In genomic region chrIII:8639188-8639795, ce11 we compare ENCODE assay signal across 6 worm cellular contexts.
TF ChIP-seq lines count a peak whose summit lies in the region.

fip-1 (plus strand) TSS chrIII:8639745.

TF ChIP-seq in whole organism, L1 larva, 84 proteins besides CTCF, POLR2A, EP300 and RAD21:
- TF ChIP-seq lin-35 (GFP tag; optimal IDR thresholded peaks at IDR 0.05; lab: Kevin White, UChicago) (peak in 1 of 2 experiments; percentile 29), snu-23 (GFP tag; optimal IDR thresholded peaks at IDR 0.05; lab: Kevin White, UChicago) (peak; percentile 0), skn-1 (tag; optimal IDR thresholded peaks at IDR 0.05; lab: Kevin White, UChicago) (no peak), efl-1 (optimal IDR thresholded peaks at IDR 0.05; lab: Kevin White, UChicago) (no peak), efl-1 (GFP tag; optimal IDR thresholded peaks at IDR 0.05 in 1 of 2; lab: Kevin White, UChicago) (peak in 1 of 2 experiments; percentile 87), nhr-71 (tag; optimal IDR thresholded peaks at IDR 0.05; lab: Kevin White, UChicago) (peak; percentile 22), swsn-7 (tag; optimal IDR thresholded peaks at IDR 0.05; lab: Kevin White, UChicago) (no peak)
TF ChIP-seq in whole organism, L1 larva: peak in this region for 4.

TF ChIP-seq in whole organism, L2 larva, 48 proteins besides CTCF, POLR2A, EP300 and RAD21:
- TF ChIP-seq sma-3 (GFP tag; optimal IDR thresholded peaks at IDR 0.05; lab: Kevin White, UChicago) (peak; percentile 44), fos-1 (tag; optimal IDR thresholded peaks at IDR 0.05; lab: Kevin White, UChicago) (peak; percentile 16), ztf-4 (tag; optimal IDR thresholded peaks at IDR 0.05; lab: Kevin White, UChicago) (no peak), nhr-6 (tag; optimal IDR thresholded peaks at IDR 0.05; lab: Kevin White, UChicago) (no peak), blmp-1 (tag; optimal IDR thresholded peaks at IDR 0.05; lab: Kevin White, UChicago; ENCODE audit: insufficient read depth) (no peak), skn-1 (tag; optimal IDR thresholded peaks at IDR 0.05; lab: Kevin White, UChicago) (no peak), nhr-77 (tag; optimal IDR thresholded peaks at IDR 0.05; lab: Kevin White, UChicago) (no peak)

TF ChIP-seq in whole organism, L3 larva, 47 proteins besides CTCF, POLR2A, EP300 and RAD21:
- TF ChIP-seq pqm-1 (tag; optimal IDR thresholded peaks at IDR 0.05; lab: Kevin White, UChicago) (peak; percentile 9), egl-5 (tag; optimal IDR thresholded peaks at IDR 0.05; lab: Kevin White, UChicago) (no peak), ama-1 (optimal IDR thresholded peaks at IDR 0.05; lab: Kevin White, UChicago) (no peak), nhr-43 (tag; optimal IDR thresholded peaks at IDR 0.05; lab: Kevin White, UChicago; ENCODE audit: poor library complexity, severe bottlenecking) (peak; percentile 9), elt-2 (tag; optimal IDR thresholded peaks at IDR 0.05; lab: Kevin White, UChicago) (peak; percentile 20)

TF ChIP-seq in whole organism, L4 larva, 104 proteins besides CTCF, POLR2A, EP300 and RAD21 (continues in another document):
- TF ChIP-seq dmd-8 (GFP tag; IDR thresholded peaks at IDR 0.05; lab: Robert Waterston, UW) (peak; percentile 91), madf-9 (GFP tag; conservative IDR thresholded peaks at IDR 0.05; lab: Robert Waterston, UW) (0 out of 2 replicates have a peak, but pooled peaks have one; percentile 57), lim-7 (GFP tag; IDR thresholded peaks at IDR 0.05; lab: Robert Waterston, UW) (peak; percentile 89), ceh-32 (tag; optimal IDR thresholded peaks at IDR 0.05; lab: Kevin White, UChicago; ENCODE audit: poor library complexity) (no peak), tra-1 (GFP tag; IDR thresholded peaks at IDR 0.05; lab: Robert Waterston, UW) (peak; percentile 70; the same call in 1 of the 2 replicates), hlh-30 (tag; optimal IDR thresholded peaks at IDR 0.05; lab: Kevin White, UChicago; ENCODE audit: insufficient read depth) (peak; percentile 41), daf-16 (GFP tag; optimal IDR thresholded peaks at IDR 0.05; lab: Kevin White, UChicago) (peak in 1 of 2 experiments; percentile 77), daf-16 (tag; optimal IDR thresholded peaks at IDR 0.05; lab: Kevin White, UChicago) (peak; percentile 57), nhr-48 (tag; optimal IDR thresholded peaks at IDR 0.05; lab: Kevin White, UChicago) (peak; percentile 20), lin-13 (GFP tag; optimal IDR thresholded peaks at IDR 0.05; lab: Kevin White, UChicago) (peak; percentile 16), F26F4.8 (GFP tag; conservative IDR thresholded peaks at IDR 0.05; lab: Robert Waterston, UW) (peak; percentile 84), lir-3 (tag; optimal IDR thresholded peaks at IDR 0.05; lab: Kevin White, UChicago) (peak; percentile 5), D1046.2 (GFP tag; IDR thresholded peaks at IDR 0.05; lab: Robert Waterston, UW) (0 out of 2 replicates have a peak, but pooled peaks have one; percentile 70), ceh-28 (tag; optimal IDR thresholded peaks at IDR 0.05; lab: Kevin White, UChicago) (no peak), hif-1 (tag; optimal IDR thresholded peaks at IDR 0.05; lab: Kevin White, UChicago) (no peak), nhr-10 (tag; optimal IDR thresholded peaks at IDR 0.05; lab: Kevin White, UChicago) (no peak), fkh-10 (GFP tag; optimal IDR thresholded peaks at IDR 0.05; lab: Kevin White, UChicago) (no peak), duxl-1 (tag; optimal IDR thresholded peaks at IDR 0.05; lab: Kevin White, UChicago; ENCODE audit: poor library complexity) (peak; percentile 66), mes-2 (tag; optimal IDR thresholded peaks at IDR 0.05; lab: Kevin White, UChicago; ENCODE audit: poor library complexity, severe bottlenecking) (peak; percentile 55), set-16 (GFP tag; IDR thresholded peaks at IDR 0.05; lab: Robert Waterston, UW) (no peak), dmd-6 (GFP tag; IDR thresholded peaks at IDR 0.05; lab: Robert Waterston, UW) (peak; percentile 23; the same call in 1 of the 2 replicates), ctbp-1 (GFP tag; IDR thresholded peaks at IDR 0.05; lab: Robert Waterston, UW) (0 out of 2 replicates have a peak, but pooled peaks have one; percentile 39)

TF ChIP-seq in whole organism, early embryonic, 17 proteins besides CTCF, POLR2A, EP300 and RAD21:
- no peak for TF ChIP-seq ceh-36 (tag; optimal IDR thresholded peaks at IDR 0.05; lab: Kevin White, UChicago)
- peak; percentile 40; the same call in 1 of the 2 replicates for TF ChIP-seq scrt-1 (GFP tag; IDR thresholded peaks at IDR 0.05; lab: Robert Waterston, UW)

TF ChIP-seq in whole organism, young adult, 124 proteins besides CTCF, POLR2A, EP300 and RAD21 (continues in another document):
- TF ChIP-seq ztf-25 (GFP tag; IDR thresholded peaks at IDR 0.05; lab: Robert Waterston, UW) (0 out of 2 replicates have a peak, but pooled peaks have one; percentile 62), ztf-18 (tag; optimal IDR thresholded peaks at IDR 0.05; lab: Kevin White, UChicago) (peak; percentile 68), hrde-1 (tag; optimal IDR thresholded peaks at IDR 0.05; lab: Kevin White, UChicago; ENCODE audit: borderline replicate concordance) (peak; percentile 71), zim-3 (tag; optimal IDR thresholded peaks at IDR 0.05; lab: Kevin White, UChicago) (peak; percentile 50), lir-1 (GFP tag; conservative IDR thresholded peaks at IDR 0.05; lab: Robert Waterston, UW) (no peak), ZK185.1 (tag; optimal IDR thresholded peaks at IDR 0.05; lab: Kevin White, UChicago; ENCODE audit: poor library complexity, severe bottlenecking) (peak; percentile 49), ets-4 (GFP tag; optimal IDR thresholded peaks at IDR 0.05; lab: Kevin White, UChicago) (no peak), nhr-120 (GFP tag; IDR thresholded peaks at IDR 0.05; lab: Robert Waterston, UW) (no peak), nfya-2 (GFP tag; IDR thresholded peaks at IDR 0.05; lab: Robert Waterston, UW) (peak; percentile 33; the same call in 1 of the 2 replicates), ekl-4 (GFP tag; IDR thresholded peaks at IDR 0.05; lab: Robert Waterston, UW) (peak; percentile 74), egrh-3 (GFP tag; IDR thresholded peaks at IDR 0.05; lab: Robert Waterston, UW) (peak; percentile 34; the same call in 1 of the 2 replicates), ceh-91 (GFP tag; IDR thresholded peaks at IDR 0.05; lab: Robert Waterston, UW) (no peak), sptf-2 (GFP tag; optimal IDR thresholded peaks at IDR 0.05; lab: Kevin White, UChicago) (peak; percentile 3), madf-8 (GFP tag; conservative IDR thresholded peaks at IDR 0.05; lab: Robert Waterston, UW) (no peak), snpc-4 (GFP tag; optimal IDR thresholded peaks at IDR 0.05; lab: Kevin White, UChicago) (peak; percentile 38), snpc-4 (tag; optimal IDR thresholded peaks at IDR 0.05; lab: Kevin White, UChicago) (peak in 3 of 4 experiments; percentile 27 to 56 (median 42)), aptf-3 (GFP tag; IDR thresholded peaks at IDR 0.05; lab: Robert Waterston, UW) (0 out of 2 replicates have a peak, but pooled peaks have one; percentile 70), pbrm-1 (GFP tag; IDR thresholded peaks at IDR 0.05; lab: Robert Waterston, UW) (peak; percentile 66), Y56A3A.18 (GFP tag; IDR thresholded peaks at IDR 0.05; lab: Robert Waterston, UW) (peak; percentile 71; the same call in 1 of the 2 replicates), lsy-27 (tag; optimal IDR thresholded peaks at IDR 0.05; lab: Kevin White, UChicago; ENCODE audit: borderline replicate concordance, insufficient read depth) (no peak), nhr-90 (tag; optimal IDR thresholded peaks at IDR 0.05; lab: Kevin White, UChicago) (peak; percentile 72), B0261.1 (tag; optimal IDR thresholded peaks at IDR 0.05; lab: Kevin White, UChicago) (peak; percentile 72), rcor-1 (GFP tag; IDR thresholded peaks at IDR 0.05; lab: Robert Waterston, UW) (0 out of 2 replicates have a peak, but pooled peaks have one; percentile 18), F49E8.2 (tag; optimal IDR thresholded peaks at IDR 0.05; lab: Kevin White, UChicago; ENCODE audit: insufficient read depth) (peak; percentile 62), ceh-27 (GFP tag; optimal IDR thresholded peaks at IDR 0.05; lab: Kevin White, UChicago) (peak; percentile 39), madf-10 (tag; optimal IDR thresholded peaks at IDR 0.05; lab: Kevin White, UChicago) (peak; percentile 57), snpc-1.3 (tag; optimal IDR thresholded peaks at IDR 0.05; lab: Kevin White, UChicago; ENCODE audit: insufficient read depth) (peak; percentile 66), attf-6 (GFP tag; IDR thresholded peaks at IDR 0.05; lab: Robert Waterston, UW) (peak; percentile 64; the same call in 1 of the 2 replicates), lsl-1 (GFP tag; optimal IDR thresholded peaks at IDR 0.05; lab: Kevin White, UChicago) (peak; percentile 50), nhr-27 (tag; optimal IDR thresholded peaks at IDR 0.05; lab: Kevin White, UChicago) (peak; percentile 52), athp-1 (tag; optimal IDR thresholded peaks at IDR 0.05; lab: Kevin White, UChicago) (peak; percentile 79), T07F8.4 (tag; optimal IDR thresholded peaks at IDR 0.05; lab: Kevin White, UChicago) (peak; percentile 32), him-1 (tag; optimal IDR thresholded peaks at IDR 0.05; lab: Kevin White, UChicago) (peak; percentile 77), mxl-1 (tag; optimal IDR thresholded peaks at IDR 0.05; lab: Kevin White, UChicago) (peak; percentile 71), F55B11.4 (tag; optimal IDR thresholded peaks at IDR 0.05; lab: Kevin White, UChicago; ENCODE audit: borderline replicate concordance, insufficient read depth) (no peak), tbp1 (GFP tag; optimal IDR thresholded peaks at IDR 0.05; lab: Kevin White, UChicago) (peak; percentile 96), B0019.2 (GFP tag; conservative IDR thresholded peaks at IDR 0.05; lab: Robert Waterston, UW) (no peak), hlh-26 (GFP tag; conservative IDR thresholded peaks at IDR 0.05; lab: Robert Waterston, UW) (no peak), F57C9.4 (tag; optimal IDR thresholded peaks at IDR 0.05; lab: Kevin White, UChicago) (no peak), rpc-1 (optimal IDR thresholded peaks at IDR 0.05; lab: Kevin White, UChicago) (peak; percentile 90), rpc-1 (tag; optimal IDR thresholded peaks at IDR 0.05; lab: Kevin White, UChicago) (peak; percentile 93), D2030.7 (GFP tag; IDR thresholded peaks at IDR 0.05; lab: Robert Waterston, UW) (peak; percentile 76), ztf-28 (GFP tag; IDR thresholded peaks at IDR 0.05; lab: Robert Waterston, UW) (0 out of 2 replicates have a peak, but pooled peaks have one; percentile 28), nhr-80 (tag; optimal IDR thresholded peaks at IDR 0.05; lab: Kevin White, UChicago) (peak; percentile 19), ztf-6 (GFP tag; IDR thresholded peaks at IDR 0.05; lab: Robert Waterston, UW) (0 out of 2 replicates have a peak, but pooled peaks have one; percentile 11)
